Fruit fly (Drosophila melanogaster) whole organism, embryonic: ENCODE data around the gene Syp.

Source experiments
- CG11695 ChIP-seq: fragments of 200-800 bp; sonication (Bioruptor generic); IDR thresholded peaks from 3 replicates; pipeline ENCODE4 v1.3.6; 2022; ENCODE audit warnings: missing biosample characterization, missing genetic modification characterization
- CG1602 ChIP-seq: fragments of 200-800 bp; sonication (Bioruptor generic); optimal IDR thresholded peaks from 3 replicates; lab custom pipeline; 2016; ENCODE audit warnings: missing biosample characterization, missing genetic modification characterization
- CG7556 ChIP-seq: fragments of 200-800 bp; sonication (Bioruptor generic); optimal IDR thresholded peaks from 2 replicates; lab custom pipeline; 2017; ENCODE audit warnings: missing biosample characterization, mild to moderate bottlenecking, missing genetic modification characterization
- sc ChIP-seq, 3 experiments: fragments of >200 bp in 2 of 3; fragments of 200-800 bp in 1 of 3; sonication (Bioruptor generic) in 1 of 3; optimal IDR thresholded peaks; 2 replicates in 2 of 3; 3 replicates in 1 of 3; lab custom pipeline; 2017; ENCODE audit warnings: mild to moderate bottlenecking in 1 of 3, missing biosample characterization in 1 of 3, missing genetic modification characterization in 1 of 3, missing genetic modification reagents in 1 of 3

dm6 chr3R:20830153-20830695 is 73.7 kb downstream of the Syp start, which contains the start of gene Adss:
- no peak for TF ChIP-seq CG7556 (GFP tag; lab: Kevin White, UChicago)
- TF ChIP-seq CG11695 (GFP tag; lab: Robert Waterston, UW) = no peak
- no peak for TF ChIP-seq sc (optimal IDR thresholded peaks at IDR 0.05; lab: Kevin White, UChicago)
- TF ChIP-seq sc (GFP tag; optimal IDR thresholded peaks at IDR 0.05; lab: Kevin White, UChicago) = peak; percentile 15
- no peak for TF ChIP-seq CG1602 (GFP tag; lab: Kevin White, UChicago)
